Fruit fly (Drosophila melanogaster): Measurements from ENCODE around the gene corto.

DNA sequence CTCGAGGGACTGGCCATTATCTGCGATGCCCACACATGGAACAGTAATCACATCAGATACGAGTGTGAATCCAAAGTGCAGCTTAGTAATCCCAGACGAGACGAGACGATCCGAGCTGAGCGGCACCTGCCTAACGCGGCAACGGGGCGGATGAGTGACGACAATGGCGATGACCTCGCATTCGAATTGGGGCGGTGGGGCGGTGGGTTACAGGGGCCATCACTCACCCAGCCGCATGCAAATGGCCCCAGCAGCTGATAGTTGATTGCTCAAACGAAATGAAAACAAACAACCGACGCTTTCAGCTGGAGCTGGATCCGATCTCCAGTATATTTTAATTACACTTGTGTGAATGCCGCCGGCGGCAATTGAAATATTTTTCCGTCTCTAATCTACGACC is 5.2 kb downstream of the corto start:
- TF ChIP-seq CTCF (optimal IDR thresholded peaks at IDR 0.05) (no peak), CG8478 (optimal IDR thresholded peaks at IDR 0.05) (no peak)
